Worm (Caenorhabditis elegans): ENCODE measurements around the gene R02E12.12.

R02E12.12 gene

DNA sequence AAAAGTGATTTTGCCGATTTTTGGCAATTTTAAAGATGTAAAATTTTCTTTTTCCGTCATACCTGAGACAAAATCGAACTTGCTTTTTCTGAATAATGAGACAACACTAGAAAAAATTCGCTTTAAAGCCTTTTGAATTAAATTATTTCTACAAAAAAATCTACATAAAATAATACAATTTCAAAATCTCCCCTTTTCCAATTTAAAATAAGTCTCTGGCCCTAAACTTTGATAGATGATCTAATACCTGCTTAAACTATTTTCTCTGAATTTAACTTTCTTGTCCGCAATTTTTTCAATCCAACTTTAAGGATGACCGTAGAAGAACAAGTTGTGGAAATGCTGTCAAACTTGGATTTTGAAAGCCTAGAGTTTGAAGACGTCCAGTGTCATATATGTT is at the start of gene R02E12.12:
Gene R02E12.12, plus strand, starts transcription at position 301 of the 400 bp plus-strand sequence.
- TF ChIP-seq unc-62 (GFP tag; optimal IDR thresholded peaks at IDR 0.05) = no peak

- no peak for TF ChIP-seq unc-62 (GFP tag; optimal IDR thresholded peaks at IDR 0.05)
These were observed 45.7 kb upstream of the R02E12.12 start for ce11 chrX:3957475-3958204.

- TF ChIP-seq unc-62 (GFP tag; optimal IDR thresholded peaks at IDR 0.05) = no peak
These were observed 45.1 kb upstream of the R02E12.12 start, which contains the start of gene lin-18 for ce11 chrX:3958252-3958651. TSS of gene lin-18 (plus strand) at chrX:3958552.

ce11 chrX:3959221-3959620 is 44.1 kb upstream of the R02E12.12 start:
- no peak for TF ChIP-seq unc-62 (GFP tag; optimal IDR thresholded peaks at IDR 0.05)

DNA sequence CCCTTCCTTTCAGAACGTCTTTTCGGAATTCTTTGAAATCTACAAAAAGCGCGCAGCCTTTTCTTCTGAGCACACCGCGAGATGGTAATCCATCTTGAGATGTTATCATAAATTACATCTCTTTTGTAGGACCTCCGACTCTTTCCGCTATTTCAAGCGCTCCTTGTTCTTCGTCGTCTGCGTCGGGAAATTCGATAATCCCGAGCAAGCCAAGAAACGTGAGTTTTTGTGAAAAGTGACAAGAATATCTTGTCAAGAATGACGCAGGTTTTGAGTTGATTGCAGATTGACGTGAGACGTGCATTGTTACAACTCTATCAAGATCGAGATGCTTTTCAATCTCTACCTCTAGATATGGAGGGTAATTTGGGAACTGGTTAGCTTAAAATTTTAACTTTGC is 43.0 kb upstream of the R02E12.12 start:
- TF ChIP-seq unc-62 (GFP tag; optimal IDR thresholded peaks at IDR 0.05) = no peak

DNA sequence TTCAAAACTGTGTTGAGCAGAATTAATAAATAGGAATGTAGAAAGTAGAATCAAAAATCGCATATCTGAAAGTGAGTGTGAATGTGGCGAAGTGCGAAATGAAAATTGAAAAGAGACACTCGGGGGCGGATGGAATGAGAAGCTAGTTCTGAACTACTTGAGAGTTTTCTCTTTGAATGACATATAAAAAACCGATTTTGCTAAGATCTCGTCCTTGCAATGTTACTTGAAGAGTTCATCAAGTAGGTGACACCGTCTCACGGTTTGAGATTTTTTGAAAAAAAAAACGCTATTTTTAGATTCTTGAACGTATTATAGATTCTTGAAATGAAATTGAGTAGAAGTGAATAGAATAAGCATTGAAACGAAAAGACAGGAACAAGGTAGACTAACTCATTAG is 37.0 kb upstream of the R02E12.12 start, which contains the start of gene C16B8.2:
Gene C16B8.2, minus strand, starts transcription at position 101 of the 400 bp plus-strand sequence.
- no peak for TF ChIP-seq unc-62 (GFP tag; optimal IDR thresholded peaks at IDR 0.05)

ce11 chrX:3968209-3968960 is 34.9 kb upstream of the R02E12.12 start, which contains the start of gene C16B8.3:
TSS of gene C16B8.3 (minus strand) at chrX:3968634.
- no peak for TF ChIP-seq unc-62 (GFP tag; optimal IDR thresholded peaks at IDR 0.05)

- TF ChIP-seq unc-62 (GFP tag; optimal IDR thresholded peaks at IDR 0.05) = no peak
These were observed 34.0 kb upstream of the R02E12.12 start for ce11 chrX:3969353-3969752.

DNA sequence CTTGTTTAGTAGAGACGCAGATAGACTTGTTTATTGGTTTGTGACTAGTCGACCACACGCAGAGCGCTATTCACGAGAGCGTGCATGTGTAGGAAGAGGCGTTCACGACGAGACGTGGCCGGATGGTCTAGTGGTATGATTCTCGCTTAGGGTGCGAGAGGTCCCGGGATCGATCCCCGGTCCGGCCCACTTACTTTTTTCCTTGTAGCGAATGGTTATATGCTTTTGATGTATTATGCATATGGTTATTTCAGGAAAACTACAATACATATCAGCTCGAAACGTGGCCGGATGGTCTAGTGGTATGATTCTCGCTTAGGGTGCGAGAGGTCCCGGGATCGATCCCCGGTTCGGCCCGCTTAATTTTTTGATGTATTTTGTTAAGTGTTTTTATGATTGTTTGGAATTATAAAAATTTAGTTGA is 33.3 kb upstream of the R02E12.12 start:
- no peak for TF ChIP-seq unc-62 (GFP tag; optimal IDR thresholded peaks at IDR 0.05)

DNA sequence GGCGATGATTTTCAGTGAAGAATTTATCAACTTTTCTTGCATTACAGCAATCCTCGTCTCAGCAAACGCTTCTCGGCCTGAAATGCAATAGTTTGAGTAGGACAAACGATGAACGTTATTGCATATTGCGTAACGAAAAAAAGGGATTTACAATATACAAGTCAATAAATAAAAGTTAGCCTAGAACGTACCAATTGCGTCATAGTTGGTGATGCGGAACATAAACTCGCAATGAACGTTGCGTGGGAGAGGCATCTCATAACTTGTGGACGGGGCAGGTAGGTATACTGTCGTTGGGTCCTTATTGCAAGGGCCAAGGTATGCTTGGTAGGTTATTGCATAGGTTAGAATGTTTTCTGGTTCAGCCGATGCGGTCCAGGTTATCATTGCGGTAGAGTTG is 32.5 kb upstream of the R02E12.12 start:
- TF ChIP-seq unc-62 (GFP tag; optimal IDR thresholded peaks at IDR 0.05) = no peak

DNA sequence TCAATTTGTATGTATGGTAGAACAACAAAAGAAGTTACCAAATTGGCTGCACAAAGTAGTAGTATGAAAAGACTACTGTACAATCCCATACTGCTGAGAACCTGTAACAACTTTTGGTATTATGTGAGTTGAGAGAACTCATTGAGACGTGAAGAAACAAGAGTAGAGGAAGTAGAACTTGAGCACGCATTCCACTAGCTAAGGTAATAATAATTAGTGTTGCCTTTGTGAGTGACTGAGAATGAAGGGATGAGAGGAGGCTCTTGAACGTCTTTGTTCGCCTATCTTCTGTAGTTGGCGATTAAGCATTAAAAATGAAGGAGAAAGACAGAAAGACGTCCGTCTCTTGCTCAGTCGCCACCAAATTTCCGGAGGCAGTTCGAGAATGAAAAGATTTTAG is 29.8 kb upstream of the R02E12.12 start, which contains the start of gene C16B8.4:
Gene C16B8.4, minus strand, starts transcription at position 101 of the 400 bp plus-strand sequence.
- TF ChIP-seq unc-62 (GFP tag; optimal IDR thresholded peaks at IDR 0.05) = no peak

DNA sequence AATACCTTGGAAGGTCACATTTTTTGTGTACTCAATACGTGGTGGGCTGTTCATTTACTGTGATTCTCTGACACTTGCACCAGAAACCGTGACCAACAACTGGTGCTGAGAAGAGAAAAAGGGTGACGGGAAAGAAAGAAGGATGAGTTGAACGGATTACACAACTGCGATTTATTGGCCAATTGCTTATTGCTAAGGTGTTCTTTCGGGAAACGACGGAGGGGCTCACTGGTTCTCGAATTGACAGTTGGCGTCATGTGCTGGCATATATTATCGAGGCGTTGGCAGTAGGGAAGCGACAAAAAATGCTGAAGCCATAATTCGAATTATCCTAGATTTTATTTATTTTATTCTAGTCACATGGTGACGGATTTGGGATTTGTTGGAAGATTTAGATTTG is 29.2 kb upstream of the R02E12.12 start:
- no peak for TF ChIP-seq unc-62 (GFP tag; optimal IDR thresholded peaks at IDR 0.05)

ce11 chrX:3976755-3977154 is 26.6 kb upstream of the R02E12.12 start:
- no peak for TF ChIP-seq unc-62 (GFP tag; optimal IDR thresholded peaks at IDR 0.05)

ce11 chrX:3977271-3977670 is 26.0 kb upstream of the R02E12.12 start:
- no peak for TF ChIP-seq unc-62 (GFP tag; optimal IDR thresholded peaks at IDR 0.05)

ce11 chrX:3979146-3979545 is 24.2 kb upstream of the R02E12.12 start:
- no peak for TF ChIP-seq unc-62 (GFP tag; optimal IDR thresholded peaks at IDR 0.05)

DNA sequence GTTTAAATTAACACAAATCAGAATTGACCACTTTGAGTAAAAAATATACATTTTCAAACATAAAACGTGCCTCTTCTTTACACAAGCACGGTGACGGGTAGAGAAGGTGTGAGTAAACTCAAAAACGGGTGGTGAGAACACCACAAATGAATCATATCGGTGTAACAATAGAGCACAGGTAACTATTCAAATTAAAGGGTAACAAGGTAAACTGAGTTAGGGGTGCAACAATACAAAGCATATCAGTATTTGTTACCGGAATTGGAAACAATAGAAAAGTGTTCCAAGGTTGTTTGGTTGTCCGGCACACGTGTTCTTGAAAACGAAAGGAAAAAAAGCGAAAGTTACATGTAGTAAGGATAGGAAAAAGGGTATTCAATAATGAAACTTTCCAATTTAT is 20.9 kb upstream of the R02E12.12 start:
- TF ChIP-seq unc-62 (GFP tag; optimal IDR thresholded peaks at IDR 0.05) = no peak

DNA sequence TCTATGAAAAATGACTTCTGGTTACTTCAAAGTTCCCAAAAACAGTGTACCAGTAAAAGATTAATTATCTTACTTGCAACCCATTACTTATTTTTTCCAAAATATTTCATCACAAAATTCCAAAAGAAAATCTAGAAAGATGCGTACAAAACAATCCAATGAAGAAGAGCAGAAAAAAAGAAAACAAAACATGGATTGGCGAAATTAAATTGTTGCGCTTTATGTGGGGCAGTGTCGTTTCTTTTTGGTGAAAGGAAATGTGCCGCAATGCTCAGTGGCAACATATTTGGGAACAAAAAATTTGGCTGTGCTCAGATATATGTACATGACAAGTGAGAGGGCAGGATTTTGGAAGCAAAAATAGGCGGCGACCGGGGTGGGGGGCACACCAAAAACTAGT is 14.7 kb upstream of the R02E12.12 start:
- no peak for TF ChIP-seq unc-62 (GFP tag; optimal IDR thresholded peaks at IDR 0.05)
